Worm (Caenorhabditis elegans) whole organism, young adult: Measurements from ENCODE around the gene T16G1.3.

Experiments
- D2030.7 ChIP-seq: fragments of 200-800 bp; sonication (Bioruptor generic); IDR thresholded peaks from 2 replicates; pipeline ENCODE4 v1.3.6; 2022; ENCODE audit warnings: missing genetic modification reagents, missing genetic modification characterization, missing compliant biosample characterization
- F23B12.7 ChIP-seq: sonication (generic microtip); optimal IDR thresholded peaks from 2 replicates; lab custom pipeline; 2017; ENCODE audit warnings: missing genetic modification characterization, mild to moderate bottlenecking, missing compliant biosample characterization, antibody characterized with exemption, moderate library complexity; ENCODE audit not compliant: insufficient read depth
- ZK185.1 ChIP-seq: sonication (generic microtip); optimal IDR thresholded peaks from 2 replicates; lab custom pipeline; 2016; ENCODE audit warnings: mild to moderate bottlenecking, missing genetic modification characterization, missing compliant biosample characterization; ENCODE audit not compliant: poor library complexity, severe bottlenecking
- ama-1 ChIP-seq, 3 experiments: fragments of 150-350 bp in 1 of 3; sonication (generic microtip) in 2 of 3; optimal IDR thresholded peaks; 2 replicates each; lab custom pipeline; 2014 to 2018; ENCODE audit warnings: missing biosample characterization in 2 of 3, missing genetic modification characterization in 2 of 3, missing genetic modification reagents in 2 of 3
- die-1 ChIP-seq: sonication (generic microtip); optimal IDR thresholded peaks from 2 replicates; lab custom pipeline; 2016; ENCODE audit warnings: missing genotype, mild to moderate bottlenecking, missing genetic modification characterization, missing compliant biosample characterization
- rec-8 ChIP-seq, 2 experiments: sonication (generic microtip); optimal IDR thresholded peaks; 2 replicates each; lab custom pipeline; 2016; ENCODE audit warnings: mild to moderate bottlenecking in 2 of 2, missing genetic modification characterization in 2 of 2, missing genetic modification reagents in 2 of 2, missing genotype in 2 of 2, missing biosample characterization in 1 of 2, missing compliant biosample characterization in 1 of 2, moderate library complexity in 1 of 2
- snpc-4 ChIP-seq, 5 experiments: fragments of 150-350 bp in 1 of 5; sonication (generic microtip) in 4 of 5; optimal IDR thresholded peaks; 2 replicates each; lab custom pipeline; 2014 to 2018; ENCODE audit warnings: missing genetic modification characterization in 5 of 5, missing biosample characterization in 3 of 5, antibody characterized with exemption in 2 of 5, mild to moderate bottlenecking in 2 of 5, missing compliant biosample characterization in 2 of 5, missing genotype in 2 of 5, moderate library complexity in 2 of 5, missing genetic modification reagents in 1 of 5

DNA sequence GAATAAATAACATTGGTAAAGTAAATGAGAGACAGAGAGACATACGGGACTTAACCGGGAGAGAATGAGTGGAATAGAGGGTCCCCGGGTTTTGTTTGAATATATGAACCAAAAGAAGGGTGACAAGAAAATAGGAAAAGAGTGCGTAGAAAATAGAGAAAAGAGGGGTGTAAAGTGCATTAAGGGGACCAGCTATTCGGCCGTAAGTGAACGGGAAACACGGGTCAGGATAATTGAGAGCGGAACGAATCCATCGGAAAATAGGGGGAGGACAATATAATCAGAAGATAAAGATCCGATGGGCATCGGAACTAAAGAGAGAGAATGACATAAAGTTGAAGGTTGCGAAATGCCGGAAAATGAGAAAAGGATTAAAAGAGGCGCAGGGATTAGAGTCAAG is 46.8 kb downstream of the T16G1.3 start:
- TF ChIP-seq rec-8 (tag; optimal IDR thresholded peaks at IDR 0.05; lab: Kevin White, UChicago) (no peak), D2030.7 (no peak), die-1 (tag; lab: Kevin White, UChicago) (no peak), F23B12.7 (tag; lab: Kevin White, UChicago) (no peak), ama-1 (optimal IDR thresholded peaks at IDR 0.05; lab: Kevin White, UChicago) (no peak), ama-1 (GFP tag; optimal IDR thresholded peaks at IDR 0.05; lab: Kevin White, UChicago) (no peak), snpc-4 (GFP tag; optimal IDR thresholded peaks at IDR 0.05; lab: Kevin White, UChicago) (no peak), snpc-4 (tag; optimal IDR thresholded peaks at IDR 0.05; lab: Kevin White, UChicago) (no peak), ZK185.1 (tag; lab: Kevin White, UChicago) (no peak)
